Worm (Caenorhabditis elegans) whole organism, L4/young adult: Measurements from ENCODE around the gene F35H12.5.

ENCODE experiments used
- W03F9.2 ChIP-seq: fragments of 150-350 bp; optimal IDR thresholded peaks from 2 replicates; lab custom pipeline; 2014; ENCODE audit warnings: missing biosample characterization, missing genetic modification characterization
- him-1 ChIP-seq: sonication (generic microtip); optimal IDR thresholded peaks from 2 replicates; lab custom pipeline; 2016; ENCODE audit warnings: missing genotype, missing genetic modification reagents, missing genetic modification characterization, missing compliant biosample characterization

DNA sequence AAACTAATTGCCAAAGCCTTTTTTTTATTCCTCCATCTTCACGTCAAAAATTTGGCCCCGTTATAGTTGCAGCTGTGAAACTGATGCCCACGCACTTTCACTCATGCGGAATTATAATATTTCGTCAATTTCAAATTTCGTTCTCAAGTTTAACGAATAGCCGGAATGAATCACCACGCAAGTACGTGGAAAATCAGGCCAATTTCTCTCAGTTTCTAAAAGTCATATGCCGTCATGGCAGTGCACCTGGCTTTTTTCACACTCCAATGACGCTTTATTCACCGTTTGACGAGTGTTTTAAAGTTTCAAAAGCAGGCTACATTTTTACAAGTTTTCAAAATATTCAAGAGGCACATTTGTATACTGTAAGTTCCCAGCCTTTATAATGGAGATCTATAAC is 29.7 kb downstream of the F35H12.5 start:
- no peak for TF ChIP-seq him-1 (tag; lab: Kevin White, UChicago)
- no peak for TF ChIP-seq W03F9.2 (tag; lab: Kevin White, UChicago)
